Worm (Caenorhabditis elegans): ENCODE measurements around the gene clec-49.

clec-49 gene

DNA sequence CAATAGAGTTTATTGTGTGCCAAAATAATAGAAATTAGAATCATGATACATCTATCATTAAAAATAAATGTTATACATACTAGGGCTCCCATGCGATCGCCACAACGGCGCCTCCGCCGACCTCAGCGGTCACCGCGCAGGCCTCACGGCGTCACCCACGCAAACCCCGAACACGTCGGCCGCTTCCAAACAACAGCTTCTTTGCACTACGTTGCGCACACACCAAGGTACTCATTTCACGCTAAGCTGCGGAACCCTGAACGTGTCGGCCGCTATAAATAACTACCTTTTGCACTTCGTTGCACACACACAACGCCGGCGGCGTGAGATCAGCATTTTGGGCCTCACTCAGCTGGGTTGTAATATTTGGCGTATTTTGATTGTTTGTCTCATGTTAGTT, 8.3 kb upstream of the clec-49 start:
- TF ChIP-seq Y55F3AM.14 (GFP tag; optimal IDR thresholded peaks at IDR 0.05): no peak

DNA sequence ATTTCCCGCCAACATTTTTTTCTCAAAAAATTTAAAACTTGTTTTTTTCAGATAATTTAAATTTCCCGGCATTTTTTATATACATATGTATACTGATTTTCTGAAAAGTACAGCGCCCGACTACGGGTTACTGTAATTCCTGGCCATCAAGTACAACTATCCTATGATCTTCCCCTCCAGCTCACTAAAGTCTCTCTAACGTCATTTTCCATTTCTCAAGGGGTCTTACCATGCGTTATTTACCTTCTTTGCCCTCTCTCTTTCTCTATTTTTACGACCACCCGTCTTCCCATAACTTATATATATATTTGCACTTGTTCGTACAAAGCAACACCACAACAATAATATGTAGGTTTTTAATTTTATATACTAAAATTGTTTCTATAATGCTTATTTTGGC, 5.2 kb upstream of the clec-49 start, which contains the start of gene W04E12.9:
W04E12.9 (plus strand) TSS at position 301 of the 400 bp plus-strand sequence.
- TF ChIP-seq lin-39 (tag; optimal IDR thresholded peaks at IDR 0.05) (no peak), sma-3 (GFP tag; optimal IDR thresholded peaks at IDR 0.05) (no peak), Y55F3AM.14 (GFP tag; optimal IDR thresholded peaks at IDR 0.05) (no peak), blmp-1 (tag; optimal IDR thresholded peaks at IDR 0.05; ENCODE audit: insufficient read depth) (no peak), dmd-4 (tag; optimal IDR thresholded peaks at IDR 0.05) (no peak), fos-1 (tag; optimal IDR thresholded peaks at IDR 0.05) (no peak), nhr-129 (tag; optimal IDR thresholded peaks at IDR 0.05) (no peak), lin-13 (GFP tag; optimal IDR thresholded peaks at IDR 0.05) (no peak), nhr-11 (tag; optimal IDR thresholded peaks at IDR 0.05) (no peak), ztf-4 (tag; optimal IDR thresholded peaks at IDR 0.05) (no peak), ztf-1 (GFP tag; conservative IDR thresholded peaks at IDR 0.05) (no peak)

- no peak for TF ChIP-seq nhr-129 (tag; optimal IDR thresholded peaks at IDR 0.05)
- no peak for TF ChIP-seq ztf-1 (GFP tag; conservative IDR thresholded peaks at IDR 0.05)
- peak; percentile 61 for TF ChIP-seq sma-9 (GFP tag; optimal IDR thresholded peaks at IDR 0.05)
- no peak for TF ChIP-seq sma-9 (tag; optimal IDR thresholded peaks at IDR 0.05)
- TF ChIP-seq gmeb-1 (tag; optimal IDR thresholded peaks at IDR 0.05): peak; percentile 13
- no peak for TF ChIP-seq C34F6.9 (tag; optimal IDR thresholded peaks at IDR 0.05)
- TF ChIP-seq nhr-237 (tag; optimal IDR thresholded peaks at IDR 0.05): no peak
- no peak for TF ChIP-seq lin-13 (GFP tag; optimal IDR thresholded peaks at IDR 0.05)
- no peak for TF ChIP-seq nhr-25 (tag; optimal IDR thresholded peaks at IDR 0.05)
- no peak for TF ChIP-seq snpc-4 (tag; optimal IDR thresholded peaks at IDR 0.05)
- no peak for TF ChIP-seq unc-55 (GFP tag; optimal IDR thresholded peaks at IDR 0.05)
- no peak for TF ChIP-seq mab-5 (tag; optimal IDR thresholded peaks at IDR 0.05)
- TF ChIP-seq ceh-82 (tag; optimal IDR thresholded peaks at IDR 0.05): no peak
- TF ChIP-seq sem-4 (tag; optimal IDR thresholded peaks at IDR 0.05): no peak
- no peak for TF ChIP-seq F13H6.1 (tag; optimal IDR thresholded peaks at IDR 0.05)
- TF ChIP-seq ama-1 (optimal IDR thresholded peaks at IDR 0.05): no peak
- no peak for TF ChIP-seq skn-1 (tag; optimal IDR thresholded peaks at IDR 0.05)
- no peak for TF ChIP-seq dmd-4 (tag; optimal IDR thresholded peaks at IDR 0.05)
- no peak for TF ChIP-seq peb-1 (tag; optimal IDR thresholded peaks at IDR 0.05)
- TF ChIP-seq egl-27 (tag; optimal IDR thresholded peaks at IDR 0.05): no peak
- peak; percentile 10 for TF ChIP-seq crh-2 (tag; optimal IDR thresholded peaks at IDR 0.05)
- TF ChIP-seq ceh-16 (tag; optimal IDR thresholded peaks at IDR 0.05): no peak
- TF ChIP-seq lin-11 (tag; optimal IDR thresholded peaks at IDR 0.05): no peak
- no peak for TF ChIP-seq ztf-11 (tag; optimal IDR thresholded peaks at IDR 0.05)
- peak; percentile 90 for TF ChIP-seq fos-1 (tag; optimal IDR thresholded peaks at IDR 0.05)
- no peak for TF ChIP-seq sma-3 (GFP tag; optimal IDR thresholded peaks at IDR 0.05)
- no peak for TF ChIP-seq R02D3.7 (tag; optimal IDR thresholded peaks at IDR 0.05)
- no peak for TF ChIP-seq zag-1 (tag; optimal IDR thresholded peaks at IDR 0.05)
- TF ChIP-seq elt-1 (tag; optimal IDR thresholded peaks at IDR 0.05): no peak
- no peak for TF ChIP-seq unc-62 (GFP tag; optimal IDR thresholded peaks at IDR 0.05)
- no peak for TF ChIP-seq nhr-77 (tag; optimal IDR thresholded peaks at IDR 0.05)
- TF ChIP-seq unc-39 (tag; optimal IDR thresholded peaks at IDR 0.05): no peak
These were observed 4.2 kb upstream of the clec-49 start, which contains the start of gene clec-50 for ce11 chrV:19755260-19755659. Gene clec-50, minus strand, starts transcription at chrV:19755368.

DNA sequence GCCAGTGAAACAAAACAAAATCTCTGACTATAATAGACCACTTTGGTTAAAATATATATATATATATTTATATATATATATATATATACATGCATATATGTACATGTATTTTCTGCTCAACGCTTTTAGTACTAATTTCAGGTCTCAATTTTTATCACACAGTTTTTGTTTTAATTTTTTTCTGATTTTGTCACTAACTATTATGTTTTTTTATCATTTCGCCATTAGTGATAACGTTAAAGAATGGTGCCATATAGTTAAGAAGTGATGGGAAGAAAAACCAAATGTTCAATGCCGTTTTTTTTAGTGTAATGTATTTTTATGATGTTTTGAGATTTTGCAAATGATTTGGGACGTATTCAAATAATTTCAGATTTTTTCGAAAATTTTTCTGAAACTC, 3.3 kb upstream of the clec-49 start:
- TF ChIP-seq Y55F3AM.14 (GFP tag; optimal IDR thresholded peaks at IDR 0.05) (no peak), ztf-1 (GFP tag; conservative IDR thresholded peaks at IDR 0.05) (no peak), alr-1 (tag; optimal IDR thresholded peaks at IDR 0.05) (no peak), egl-27 (tag; optimal IDR thresholded peaks at IDR 0.05) (no peak), nhr-11 (tag; optimal IDR thresholded peaks at IDR 0.05) (no peak), F13H6.1 (tag; optimal IDR thresholded peaks at IDR 0.05) (no peak), crh-2 (tag; optimal IDR thresholded peaks at IDR 0.05) (no peak), sma-3 (GFP tag; optimal IDR thresholded peaks at IDR 0.05) (no peak), peb-1 (tag; optimal IDR thresholded peaks at IDR 0.05) (no peak), unc-55 (GFP tag; optimal IDR thresholded peaks at IDR 0.05) (no peak), nhr-12 (tag; optimal IDR thresholded peaks at IDR 0.05) (no peak), nhr-25 (tag; optimal IDR thresholded peaks at IDR 0.05) (no peak), fos-1 (tag; optimal IDR thresholded peaks at IDR 0.05) (no peak), zag-1 (tag; optimal IDR thresholded peaks at IDR 0.05) (no peak), unc-39 (tag; optimal IDR thresholded peaks at IDR 0.05) (no peak), nhr-6 (tag; optimal IDR thresholded peaks at IDR 0.05) (no peak), ceh-82 (tag; optimal IDR thresholded peaks at IDR 0.05) (no peak), ZK546.5 (tag; optimal IDR thresholded peaks at IDR 0.05) (no peak), dmd-4 (tag; optimal IDR thresholded peaks at IDR 0.05) (no peak)

All from whole organism, L2 larva.